Fruit fly (Drosophila melanogaster): ENCODE results near the gene Osi10a.

- TF ChIP-seq h (GFP tag; optimal IDR thresholded peaks at IDR 0.05), result no peak
- TF ChIP-seq N (GFP tag; optimal IDR thresholded peaks at IDR 0.05), result no peak
- TF ChIP-seq Jra (GFP tag; optimal IDR thresholded peaks at IDR 0.05), result no peak
- no peak for TF ChIP-seq usp (GFP tag; optimal IDR thresholded peaks at IDR 0.05)
- no peak for TF ChIP-seq psq (GFP tag; optimal IDR thresholded peaks at IDR 0.05)
- TF ChIP-seq tai (GFP tag; optimal IDR thresholded peaks at IDR 0.05), result no peak
- no peak for TF ChIP-seq Abd-B (GFP tag; optimal IDR thresholded peaks at IDR 0.05)
- no peak for TF ChIP-seq Rel (GFP tag; optimal IDR thresholded peaks at IDR 0.05)
- TF ChIP-seq Rel (tag; optimal IDR thresholded peaks at IDR 0.05), result no peak
- TF ChIP-seq dmrt93B (GFP tag; optimal IDR thresholded peaks at IDR 0.05), result no peak
These were observed 22.5 kb upstream of the Osi10a start for dm6 chr3R:6241289-6241688.

All from whole organism, wandering third instar larva.